Fruit fly (Drosophila melanogaster) whole organism, embryonic: ENCODE results near the gene CG14400.

ENCODE experiments used
- Abd-B ChIP-seq: fragments of 200-800 bp; sonication (Bioruptor generic); optimal IDR thresholded peaks from 2 replicates; lab custom pipeline; 2018; ENCODE audit warnings: missing biosample characterization, mild to moderate bottlenecking, missing genetic modification characterization, moderate library complexity
- CG11456 ChIP-seq: fragments of 200-800 bp; sonication (Bioruptor generic); IDR thresholded peaks from 3 replicates; pipeline ENCODE4 v1.3.6; 2022; ENCODE audit warnings: missing biosample characterization, missing genetic modification characterization
- CG12071 ChIP-seq: fragments of 200-800 bp; sonication (Bioruptor generic); optimal IDR thresholded peaks from 3 replicates; lab custom pipeline; 2018; ENCODE audit warnings: missing biosample characterization, mild to moderate bottlenecking, missing genetic modification characterization
- CG12299 ChIP-seq: fragments of 200-800 bp; sonication (Bioruptor generic); optimal IDR thresholded peaks from 2 replicates; lab custom pipeline; 2018; ENCODE audit warnings: missing biosample characterization, mild to moderate bottlenecking, missing genetic modification characterization
- CG14014 ChIP-seq: fragments of 200-800 bp; sonication (Bioruptor generic); IDR thresholded peaks from 2 replicates; pipeline ENCODE4 v1.3.6; 2022; ENCODE audit warnings: missing biosample characterization, missing genetic modification characterization
- CG16815 ChIP-seq: fragments of 200-800 bp; sonication (Bioruptor generic); optimal IDR thresholded peaks from 3 replicates; lab custom pipeline; 2017; ENCODE audit warnings: missing biosample characterization, mild to moderate bottlenecking, missing genetic modification characterization
- CG17385 ChIP-seq: fragments of 200-800 bp; sonication (Bioruptor generic); optimal IDR thresholded peaks from 3 replicates; lab custom pipeline; 2018; ENCODE audit warnings: missing biosample characterization, mild to moderate bottlenecking, missing genetic modification characterization
- CG18262 ChIP-seq: fragments of 200-800 bp; optimal IDR thresholded peaks from 3 replicates; lab custom pipeline; 2019; ENCODE audit warnings: missing biosample characterization, mild to moderate bottlenecking, missing genetic modification characterization, moderate library complexity
- CG18599 ChIP-seq: fragments of 200-800 bp; sonication (Bioruptor generic); optimal IDR thresholded peaks from 3 replicates; lab custom pipeline; 2017; ENCODE audit warnings: missing biosample characterization, missing genetic modification characterization, mild to moderate bottlenecking, moderate library complexity, missing genetic modification reagents
- CG2116 ChIP-seq: fragments of 200-800 bp; sonication (Bioruptor generic); optimal IDR thresholded peaks from 3 replicates; lab custom pipeline; 2018; ENCODE audit warnings: missing biosample characterization, mild to moderate bottlenecking, missing genetic modification characterization
- CG2199 ChIP-seq: fragments of 200-800 bp; sonication (Bioruptor generic); IDR thresholded peaks from 3 replicates; pipeline ENCODE4 v1.3.6; 2022; ENCODE audit warnings: missing biosample characterization, missing genetic modification characterization
- CG34224 ChIP-seq: fragments of 200-800 bp; sonication (Bioruptor generic); IDR thresholded peaks from 3 replicates; pipeline ENCODE4 v1.3.6; 2022; ENCODE audit warnings: missing biosample characterization, missing genetic modification characterization; ENCODE audit not compliant: partially characterized antibody
- CG3838 ChIP-seq: fragments of 200-800 bp; sonication (Bioruptor generic); optimal IDR thresholded peaks from 3 replicates; lab custom pipeline; 2016; ENCODE audit warnings: missing biosample characterization, missing genetic modification characterization
- CG4854 ChIP-seq: fragments of 200-800 bp; sonication (Bioruptor generic); optimal IDR thresholded peaks from 2 replicates; lab custom pipeline; 2016; ENCODE audit warnings: missing biosample characterization, missing genetic modification characterization, inconsistent platforms
- CG6654 ChIP-seq: fragments of 200-800 bp; sonication (Bioruptor generic); optimal IDR thresholded peaks from 2 replicates; lab custom pipeline; 2017; ENCODE audit warnings: missing biosample characterization, mild to moderate bottlenecking, missing genetic modification characterization
- CG6791 ChIP-seq: fragments of 200-800 bp; sonication (Bioruptor generic); IDR thresholded peaks from 3 replicates; pipeline ENCODE4 v1.3.6; 2022; ENCODE audit warnings: missing biosample characterization, missing genetic modification characterization; ENCODE audit not compliant: partially characterized antibody
- CG7357 ChIP-seq: fragments of 200-800 bp; sonication (Bioruptor generic); IDR thresholded peaks from 3 replicates; pipeline ENCODE4 v1.3.6; 2022; ENCODE audit warnings: missing biosample characterization, missing genetic modification characterization
- CG7786 ChIP-seq: fragments of 200-800 bp; sonication (Bioruptor generic); optimal IDR thresholded peaks from 2 replicates; lab custom pipeline; 2016; ENCODE audit warnings: missing biosample characterization, missing genetic modification characterization
- CG7963 ChIP-seq: fragments of 200-800 bp; sonication (Bioruptor generic); IDR thresholded peaks from 3 replicates; pipeline ENCODE4 v1.3.6; 2022; ENCODE audit warnings: missing biosample characterization, missing genetic modification characterization; ENCODE audit not compliant: partially characterized antibody
- CG8089 ChIP-seq: fragments of 200-800 bp; sonication (Bioruptor generic); optimal IDR thresholded peaks from 3 replicates; lab custom pipeline; 2016; ENCODE audit warnings: missing biosample characterization, missing genetic modification characterization
- E2f2 ChIP-seq: fragments of 200-800 bp; sonication (Bioruptor generic); IDR thresholded peaks from 2 replicates; pipeline ENCODE4 v1.3.6; 2022; ENCODE audit warnings: missing biosample characterization, missing genetic modification characterization
- Eip74EF ChIP-seq, 2 experiments: fragments of 200-800 bp in 1 of 2; fragments of >200 bp in 1 of 2; sonication (Bioruptor generic) in 1 of 2; optimal IDR thresholded peaks; 2 replicates each; lab custom pipeline; 2017 to 2019; ENCODE audit warnings: missing biosample characterization in 2 of 2, missing genetic modification characterization in 2 of 2, mild to moderate bottlenecking in 1 of 2, moderate library complexity in 1 of 2
- GATAe ChIP-seq: fragments of 200-800 bp; sonication (Bioruptor generic); conservative IDR thresholded peaks from 2 replicates; pipeline ENCODE4 v1.3.6; 2022; ENCODE audit warnings: missing biosample characterization, missing genetic modification characterization
- HLH3B ChIP-seq: fragments of 200-800 bp; sonication (Bioruptor generic); IDR thresholded peaks from 2 replicates; pipeline ENCODE4 v1.3.6; 2022; ENCODE audit warnings: missing biosample characterization, missing genetic modification characterization
- Hand ChIP-seq: fragments of 200-800 bp; sonication (Bioruptor generic); optimal IDR thresholded peaks from 2 replicates; lab custom pipeline; 2017; ENCODE audit warnings: mild to moderate bottlenecking, missing biosample characterization, missing genetic modification reagents, missing genetic modification characterization
- HmgZ ChIP-seq: fragments of 200-800 bp; sonication (Bioruptor generic); optimal IDR thresholded peaks from 2 replicates; lab custom pipeline; 2018; ENCODE audit warnings: missing biosample characterization, mild to moderate bottlenecking, missing genetic modification characterization
- Hsf ChIP-seq: fragments of 200-800 bp; sonication (Bioruptor generic); optimal IDR thresholded peaks from 3 replicates; lab custom pipeline; 2016; ENCODE audit warnings: missing biosample characterization, missing genetic modification characterization
- MESR4 ChIP-seq: fragments of 200-800 bp; sonication (Bioruptor generic); optimal IDR thresholded peaks from 2 replicates; lab custom pipeline; 2018; ENCODE audit warnings: missing biosample characterization, mild to moderate bottlenecking, missing genetic modification characterization, moderate library complexity
- Myb ChIP-seq: fragments of 200-800 bp; sonication (Bioruptor generic); optimal IDR thresholded peaks from 2 replicates; lab custom pipeline; 2016; ENCODE audit warnings: missing biosample characterization, missing genetic modification characterization
- Nf-YC ChIP-seq: fragments of 200-800 bp; optimal IDR thresholded peaks from 3 replicates; lab custom pipeline; 2019; ENCODE audit warnings: missing biosample characterization, mild to moderate bottlenecking, missing genetic modification characterization, moderate library complexity
- Ptx1 ChIP-seq: fragments of 200-800 bp; sonication (Bioruptor generic); IDR thresholded peaks from 2 replicates; pipeline ENCODE4 v1.3.6; 2022; ENCODE audit warnings: missing biosample characterization, missing genetic modification characterization
- Sin3A ChIP-seq: fragments of >200 bp; optimal IDR thresholded peaks from 2 replicates; lab custom pipeline; 2018
- caup ChIP-seq: fragments of 200-800 bp; sonication (Bioruptor generic); optimal IDR thresholded peaks from 3 replicates; lab custom pipeline; 2017; ENCODE audit warnings: missing biosample characterization, mild to moderate bottlenecking, missing genetic modification characterization, moderate library complexity; ENCODE audit not compliant: severe bottlenecking
- crol ChIP-seq: fragments of 200-800 bp; sonication (Bioruptor generic); IDR thresholded peaks from 2 replicates; pipeline ENCODE4 v1.3.6; 2022; ENCODE audit warnings: missing biosample characterization, missing genetic modification characterization
- da ChIP-seq: fragments of 200-800 bp; sonication (Bioruptor generic); optimal IDR thresholded peaks from 2 replicates; lab custom pipeline; 2016; ENCODE audit warnings: missing biosample characterization, missing genetic modification characterization
- dpn ChIP-seq, 2 experiments: fragments of 200-800 bp; sonication (Bioruptor generic); optimal IDR thresholded peaks; 3 replicates each; lab custom pipeline; 2016; ENCODE audit warnings: missing biosample characterization in 2 of 2, missing genetic modification characterization in 2 of 2
- esg ChIP-seq: fragments of 200-800 bp; sonication (Bioruptor generic); conservative IDR thresholded peaks from 2 replicates; pipeline ENCODE4 v1.3.6; 2022; ENCODE audit warnings: missing biosample characterization, missing genetic modification characterization
- exex ChIP-seq: fragments of 200-800 bp; sonication (Bioruptor generic); optimal IDR thresholded peaks from 4 replicates; lab custom pipeline; 2018; ENCODE audit warnings: missing biosample characterization, mild to moderate bottlenecking, missing genetic modification characterization, moderate library complexity
- fd102C ChIP-seq: fragments of 200-800 bp; sonication (Bioruptor generic); optimal IDR thresholded peaks from 2 replicates; lab custom pipeline; 2018; ENCODE audit warnings: missing biosample characterization, mild to moderate bottlenecking, missing genetic modification characterization, moderate library complexity
- insv ChIP-seq, 2 experiments: fragments of 200-800 bp; sonication (Bioruptor generic); optimal IDR thresholded peaks; 3 replicates each; lab custom pipeline; 2016 to 2018; ENCODE audit warnings: missing biosample characterization in 2 of 2, missing genetic modification characterization in 2 of 2
- jumu ChIP-seq: fragments of 200-800 bp; sonication (Bioruptor generic); optimal IDR thresholded peaks from 3 replicates; lab custom pipeline; 2016; ENCODE audit warnings: missing biosample characterization, missing genetic modification characterization
- mld ChIP-seq: fragments of 200-800 bp; sonication (Bioruptor generic); IDR thresholded peaks from 3 replicates; pipeline ENCODE4 v1.3.6; 2022; ENCODE audit warnings: missing biosample characterization, missing genetic modification characterization; ENCODE audit not compliant: partially characterized antibody
- nau ChIP-seq: fragments of 200-800 bp; sonication (Bioruptor generic); optimal IDR thresholded peaks from 3 replicates; lab custom pipeline; 2017; ENCODE audit warnings: missing biosample characterization, mild to moderate bottlenecking, missing genetic modification characterization, missing genetic modification reagents
- odd ChIP-seq: fragments of 200-800 bp; sonication (Bioruptor generic); optimal IDR thresholded peaks from 2 replicates; lab custom pipeline; 2017; ENCODE audit warnings: missing biosample characterization, mild to moderate bottlenecking, missing genetic modification characterization
- pb ChIP-seq: fragments of 200-800 bp; sonication (Bioruptor generic); optimal IDR thresholded peaks from 3 replicates; lab custom pipeline; 2016; ENCODE audit warnings: missing biosample characterization, missing genetic modification characterization
- pita ChIP-seq: fragments of 200-800 bp; sonication (Bioruptor generic); optimal IDR thresholded peaks from 2 replicates; lab custom pipeline; 2017; ENCODE audit warnings: missing biosample characterization, mild to moderate bottlenecking, missing genetic modification characterization
- pros ChIP-seq: fragments of 200-800 bp; sonication (Bioruptor generic); optimal IDR thresholded peaks from 3 replicates; lab custom pipeline; 2019; ENCODE audit warnings: missing biosample characterization, mild to moderate bottlenecking, missing genetic modification characterization, moderate library complexity
- sr ChIP-seq: fragments of 200-800 bp; sonication (Bioruptor generic); IDR thresholded peaks from 3 replicates; pipeline ENCODE4 v1.3.6; 2022; ENCODE audit warnings: missing biosample characterization, missing genetic modification characterization
- twi ChIP-seq: fragments of 200-800 bp; optimal IDR thresholded peaks from 2 replicates; lab custom pipeline; 2019; ENCODE audit warnings: missing biosample characterization, mild to moderate bottlenecking, missing genetic modification characterization, moderate library complexity
- unc-4 ChIP-seq: fragments of 200-800 bp; sonication (Bioruptor generic); IDR thresholded peaks from 2 replicates; pipeline ENCODE4 v1.3.6; 2022; ENCODE audit warnings: missing biosample characterization, missing genetic modification characterization; ENCODE audit not compliant: partially characterized antibody

Gene CG14400

DNA sequence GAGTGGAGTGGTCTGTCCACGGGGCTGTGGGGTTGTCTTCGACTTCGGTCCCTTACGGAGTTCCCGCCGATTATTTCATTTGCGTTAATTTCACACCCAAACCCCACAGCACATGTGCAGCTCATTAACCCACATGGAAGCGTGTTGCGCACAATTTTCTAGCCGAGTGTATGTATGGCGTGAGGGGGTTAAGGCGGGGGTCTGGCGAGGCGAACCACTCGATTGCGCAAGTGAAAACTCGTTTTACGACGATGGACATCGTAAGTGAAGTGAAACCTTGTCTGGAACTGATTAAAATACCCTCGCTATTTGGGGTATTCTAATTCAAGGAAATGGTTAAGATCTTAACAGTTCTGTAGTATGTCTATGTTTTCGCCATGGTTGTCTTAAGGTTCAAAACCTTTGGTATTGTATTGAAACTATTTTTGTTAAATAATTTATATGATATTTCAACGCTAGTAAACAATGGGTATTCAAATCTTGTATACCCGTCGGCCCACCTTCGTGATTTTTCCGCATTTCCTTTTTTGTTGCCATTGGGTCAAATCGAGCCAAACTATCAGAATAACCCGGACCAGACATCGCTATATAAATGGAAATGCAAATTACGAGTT lies 46.5 kb downstream of the CG14400 start (continued):
- TF ChIP-seq CG34224 (no peak), Hsf (GFP tag; lab: Kevin White, UChicago) (peak; percentile 6), jumu (GFP tag; lab: Kevin White, UChicago) (no peak), da (GFP tag; lab: Kevin White, UChicago) (no peak), pita (GFP tag; lab: Kevin White, UChicago) (no peak), Sin3A (lab: Kevin White, UChicago) (no peak), twi (tag; lab: Kevin White, UChicago) (no peak), Abd-B (GFP tag; lab: Kevin White, UChicago) (no peak), Myb (no peak), CG16815 (GFP tag; lab: Kevin White, UChicago) (no peak), Hand (no peak), Nf-YC (tag; lab: Kevin White, UChicago) (peak; percentile 13), crol (GFP tag; lab: Robert Waterston, UW) (peak; percentile 82), unc-4 (GFP tag; lab: Robert Waterston, UW) (no peak), nau (peak; percentile 18), CG4854 (GFP tag; lab: Kevin White, UChicago) (no peak), CG18262 (tag; lab: Kevin White, UChicago) (peak; percentile 55), Eip74EF (GFP tag; optimal IDR thresholded peaks at IDR 0.05; lab: Kevin White, UChicago) (peak in 1 of 2 experiments; percentile 84), odd (peak; percentile 7), pros (GFP tag; lab: Kevin White, UChicago) (no peak), CG7963 (GFP tag; lab: Robert Waterston, UW) (no peak), HmgZ (tag; lab: Kevin White, UChicago) (no peak), CG3838 (GFP tag; lab: Kevin White, UChicago) (no peak), insv (GFP tag; optimal IDR thresholded peaks at IDR 0.05; lab: Kevin White, UChicago) (no peak), CG12299 (tag; lab: Kevin White, UChicago) (no peak), CG18599 (GFP tag; lab: Kevin White, UChicago) (peak; percentile 46), esg (GFP tag; lab: Robert Waterston, UW) (peak; percentile 63), CG2116 (no peak), CG14014 (GFP tag; lab: Robert Waterston, UW) (0 out of 2 replicates have a peak, but pooled peaks have one; percentile 32), CG12071 (GFP tag; lab: Kevin White, UChicago) (peak; percentile 35), CG7357 (GFP tag; lab: Robert Waterston, UW) (peak; percentile 39; the same call in 1 of the 3 replicates), dpn (GFP tag; optimal IDR thresholded peaks at IDR 0.05; lab: Kevin White, UChicago) (peak in 1 of 2 experiments; percentile 18), CG2199 (GFP tag; lab: Robert Waterston, UW) (no peak), sr (GFP tag; lab: Robert Waterston, UW) (no peak), CG6791 (GFP tag; lab: Robert Waterston, UW) (no peak), CG17385 (GFP tag; lab: Kevin White, UChicago) (peak; percentile 55), pb (GFP tag; lab: Kevin White, UChicago) (no peak), exex (tag; lab: Kevin White, UChicago) (no peak), fd102C (no peak), mld (GFP tag; lab: Robert Waterston, UW) (no peak), CG11456 (GFP tag; lab: Robert Waterston, UW) (no peak), CG6654 (GFP tag; lab: Kevin White, UChicago) (no peak), CG8089 (no peak), E2f2 (GFP tag; lab: Robert Waterston, UW) (peak; percentile 59), HLH3B (GFP tag; lab: Robert Waterston, UW) (peak; percentile 39; the same call in 1 of the 2 replicates), Ptx1 (peak; percentile 72), GATAe (GFP tag; lab: Robert Waterston, UW) (no peak), caup (GFP tag; lab: Kevin White, UChicago) (no peak), CG7786 (GFP tag; lab: Kevin White, UChicago) (no peak), MESR4 (GFP tag; lab: Kevin White, UChicago) (no peak)
